Worm (Caenorhabditis elegans) whole organism, L2 larva: ENCODE measurements around the gene ndg-4.

ENCODE experiments used
- C34F6.9 ChIP-seq: fragments of 150-350 bp; optimal IDR thresholded peaks from 2 replicates; lab custom pipeline; 2014; ENCODE audit warnings: missing biosample characterization, missing genetic modification characterization
- F13H6.1 ChIP-seq: sonication (generic microtip); optimal IDR thresholded peaks from 2 replicates; lab custom pipeline; 2016; ENCODE audit warnings: missing genetic modification characterization, missing compliant biosample characterization
- R02D3.7 ChIP-seq: fragments of 150-350 bp; optimal IDR thresholded peaks from 2 replicates; lab custom pipeline; 2014; ENCODE audit warnings: missing biosample characterization, missing genetic modification characterization
- alr-1 ChIP-seq: fragments of 150-350 bp; optimal IDR thresholded peaks from 2 replicates; lab custom pipeline; 2014; ENCODE audit warnings: missing biosample characterization, missing genetic modification characterization
- aly-2 ChIP-seq: fragments of 150-350 bp; optimal IDR thresholded peaks from 2 replicates; lab custom pipeline; 2014; ENCODE audit warnings: missing biosample characterization, missing genetic modification characterization
- ama-1 ChIP-seq: fragments of 150-350 bp; optimal IDR thresholded peaks from 2 replicates; lab custom pipeline; 2018; ENCODE audit warnings: inconsistent platforms
- blmp-1 ChIP-seq: sonication (generic microtip); optimal IDR thresholded peaks from 2 replicates; lab custom pipeline; 2017; ENCODE audit warnings: missing genetic modification characterization, mild to moderate bottlenecking, missing compliant biosample characterization, antibody characterized with exemption, moderate library complexity; ENCODE audit not compliant: insufficient read depth
- ceh-82 ChIP-seq: fragments of 150-350 bp; optimal IDR thresholded peaks from 2 replicates; lab custom pipeline; 2014; ENCODE audit warnings: missing biosample characterization, missing genetic modification characterization
- crh-2 ChIP-seq: sonication (generic microtip); optimal IDR thresholded peaks from 2 replicates; lab custom pipeline; 2017; ENCODE audit warnings: missing biosample characterization, missing genetic modification characterization
- egl-27 ChIP-seq: sonication (generic microtip); optimal IDR thresholded peaks from 3 replicates; lab custom pipeline; 2017; ENCODE audit warnings: missing biosample characterization, missing genetic modification reagents, missing genetic modification characterization
- elt-3 ChIP-seq: sonication (generic microtip); optimal IDR thresholded peaks from 2 replicates; lab custom pipeline; 2017; ENCODE audit warnings: missing biosample characterization, missing genetic modification characterization
- fos-1 ChIP-seq: fragments of 150-350 bp; optimal IDR thresholded peaks from 2 replicates; lab custom pipeline; 2014; ENCODE audit warnings: missing biosample characterization, missing genetic modification characterization
- gmeb-1 ChIP-seq: fragments of 150-350 bp; optimal IDR thresholded peaks from 2 replicates; lab custom pipeline; 2014; ENCODE audit warnings: missing biosample characterization, missing genetic modification characterization
- lin-13 ChIP-seq: fragments of 150-350 bp; optimal IDR thresholded peaks from 2 replicates; lab custom pipeline; 2014; ENCODE audit warnings: missing biosample characterization, missing genetic modification reagents, missing genetic modification characterization
- lsy-2 ChIP-seq, 2 experiments: fragments of 150-350 bp in 1 of 2; sonication (generic microtip) in 1 of 2; optimal IDR thresholded peaks; 2 replicates each; lab custom pipeline; 2014 to 2017; ENCODE audit warnings: missing biosample characterization in 2 of 2, missing genetic modification characterization in 2 of 2
- mbf-1 ChIP-seq: sonication (generic microtip); optimal IDR thresholded peaks from 2 replicates; lab custom pipeline; 2017; ENCODE audit warnings: missing biosample characterization, missing genetic modification characterization
- mdl-1 ChIP-seq, 2 experiments: fragments of 150-350 bp in 1 of 2; sonication (generic microtip) in 1 of 2; optimal IDR thresholded peaks; 2 replicates each; lab custom pipeline; 2017; ENCODE audit warnings: missing biosample characterization in 2 of 2, missing genetic modification characterization in 2 of 2
- nhr-10 ChIP-seq: sonication (generic microtip); optimal IDR thresholded peaks from 2 replicates; lab custom pipeline; 2017; ENCODE audit warnings: missing biosample characterization, missing genetic modification characterization
- nhr-12 ChIP-seq: fragments of 150-350 bp; optimal IDR thresholded peaks from 2 replicates; lab custom pipeline; 2014; ENCODE audit warnings: missing biosample characterization, missing genetic modification characterization
- nhr-129 ChIP-seq: fragments of 150-350 bp; optimal IDR thresholded peaks from 2 replicates; lab custom pipeline; 2014; ENCODE audit warnings: missing biosample characterization, missing genetic modification characterization
- nhr-21 ChIP-seq: fragments of 150-350 bp; optimal IDR thresholded peaks from 2 replicates; lab custom pipeline; 2014; ENCODE audit warnings: missing biosample characterization, missing genetic modification characterization
- nhr-23 ChIP-seq: fragments of 150-350 bp; optimal IDR thresholded peaks from 2 replicates; lab custom pipeline; 2014; ENCODE audit warnings: missing biosample characterization, missing genetic modification reagents, missing genetic modification characterization
- nhr-6 ChIP-seq: fragments of 150-350 bp; optimal IDR thresholded peaks from 2 replicates; lab custom pipeline; 2014; ENCODE audit warnings: missing biosample characterization, missing genetic modification characterization
- peb-1 ChIP-seq: fragments of 150-350 bp; optimal IDR thresholded peaks from 2 replicates; lab custom pipeline; 2014; ENCODE audit warnings: missing biosample characterization, missing genetic modification characterization
- skn-1 ChIP-seq: sonication (generic microtip); optimal IDR thresholded peaks from 2 replicates; lab custom pipeline; 2017; ENCODE audit warnings: missing biosample characterization, missing genetic modification characterization
- sma-3 ChIP-seq: sonication (generic microtip); optimal IDR thresholded peaks from 2 replicates; lab custom pipeline; 2016; ENCODE audit warnings: missing genetic modification reagents, missing genetic modification characterization, missing compliant biosample characterization
- sma-9 ChIP-seq, 2 experiments: fragments of 150-350 bp in 1 of 2; sonication (generic microtip) in 1 of 2; optimal IDR thresholded peaks; 2 replicates each; lab custom pipeline; 2014 to 2016; ENCODE audit warnings: missing genetic modification characterization in 2 of 2, mild to moderate bottlenecking in 1 of 2, missing biosample characterization in 1 of 2, missing compliant biosample characterization in 1 of 2, missing genetic modification reagents in 1 of 2, moderate library complexity in 1 of 2
- snpc-4 ChIP-seq: fragments of 150-350 bp; optimal IDR thresholded peaks from 2 replicates; lab custom pipeline; 2014; ENCODE audit warnings: missing biosample characterization, missing genetic modification characterization
- unc-55 ChIP-seq: fragments of 150-350 bp; sonication (generic microtip); optimal IDR thresholded peaks from 3 replicates; lab custom pipeline; 2014; ENCODE audit warnings: missing biosample characterization, missing genetic modification reagents, missing genetic modification characterization
- ztf-11 ChIP-seq: sonication (generic microtip); optimal IDR thresholded peaks from 2 replicates; lab custom pipeline; 2017; ENCODE audit warnings: missing biosample characterization, missing genetic modification characterization
- ztf-4 ChIP-seq: fragments of 150-350 bp; optimal IDR thresholded peaks from 2 replicates; lab custom pipeline; 2014; ENCODE audit warnings: missing biosample characterization, missing genetic modification characterization

The ndg-4 gene

DNA sequence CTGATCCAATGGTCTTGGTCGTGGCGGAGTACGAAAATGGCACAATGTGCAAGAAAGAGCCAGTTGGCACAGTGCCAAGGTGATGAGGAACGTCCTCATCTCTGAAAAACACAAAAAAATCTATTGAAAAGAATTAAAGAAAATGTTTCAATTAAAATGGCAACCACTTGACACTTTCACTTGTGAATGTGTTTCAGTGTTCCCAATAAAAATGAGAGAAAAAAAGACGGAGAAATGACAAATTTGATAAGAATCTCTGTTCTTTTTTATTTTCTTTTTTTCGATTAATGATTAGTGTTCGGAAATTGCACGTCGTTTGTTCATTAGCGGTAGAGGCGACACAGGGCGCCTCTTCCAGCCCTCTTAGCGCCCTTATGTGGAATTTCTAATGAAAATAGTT, at the start of gene ndg-4:
Gene ndg-4 (minus strand): TSS at position 101 of the 400 bp plus-strand sequence.
- TF ChIP-seq snpc-4 (tag; lab: Kevin White, UChicago) (no peak), egl-27 (tag; lab: Kevin White, UChicago) (no peak), aly-2 (tag; lab: Kevin White, UChicago) (no peak), sma-3 (no peak), ceh-82 (tag; lab: Kevin White, UChicago) (no peak), nhr-21 (tag; lab: Kevin White, UChicago) (no peak), blmp-1 (tag; lab: Kevin White, UChicago) (peak; percentile 27)

ce11 chrIII:4515173-4515572, 48.0 kb upstream of the ndg-4 start:
- TF ChIP-seq nhr-6, result no peak
- no peak for TF ChIP-seq lsy-2 (tag; optimal IDR thresholded peaks at IDR 0.05; lab: Kevin White, UChicago)
- no peak for TF ChIP-seq aly-2 (tag; lab: Kevin White, UChicago)
- no peak for TF ChIP-seq nhr-21 (tag; lab: Kevin White, UChicago)

ce11 chrIII:4513926-4514325, 46.7 kb upstream of the ndg-4 start:
- TF ChIP-seq mdl-1 (tag; optimal IDR thresholded peaks at IDR 0.05; lab: Kevin White, UChicago), result peak in 1 of 2 experiments; percentile 4
- TF ChIP-seq F13H6.1 (tag; lab: Kevin White, UChicago), result peak; percentile 71
- TF ChIP-seq ztf-4 (tag; lab: Kevin White, UChicago), result no peak
- peak; percentile 31 for TF ChIP-seq unc-55 (GFP tag; lab: Kevin White, UChicago)
- TF ChIP-seq C34F6.9 (tag; lab: Kevin White, UChicago), result peak; percentile 33
- TF ChIP-seq nhr-129 (tag; lab: Kevin White, UChicago), result peak; percentile 48
- TF ChIP-seq lsy-2 (tag; optimal IDR thresholded peaks at IDR 0.05; lab: Kevin White, UChicago), result peak in 1 of 2 experiments; percentile 18
- TF ChIP-seq nhr-12 (tag; lab: Kevin White, UChicago), result no peak

DNA sequence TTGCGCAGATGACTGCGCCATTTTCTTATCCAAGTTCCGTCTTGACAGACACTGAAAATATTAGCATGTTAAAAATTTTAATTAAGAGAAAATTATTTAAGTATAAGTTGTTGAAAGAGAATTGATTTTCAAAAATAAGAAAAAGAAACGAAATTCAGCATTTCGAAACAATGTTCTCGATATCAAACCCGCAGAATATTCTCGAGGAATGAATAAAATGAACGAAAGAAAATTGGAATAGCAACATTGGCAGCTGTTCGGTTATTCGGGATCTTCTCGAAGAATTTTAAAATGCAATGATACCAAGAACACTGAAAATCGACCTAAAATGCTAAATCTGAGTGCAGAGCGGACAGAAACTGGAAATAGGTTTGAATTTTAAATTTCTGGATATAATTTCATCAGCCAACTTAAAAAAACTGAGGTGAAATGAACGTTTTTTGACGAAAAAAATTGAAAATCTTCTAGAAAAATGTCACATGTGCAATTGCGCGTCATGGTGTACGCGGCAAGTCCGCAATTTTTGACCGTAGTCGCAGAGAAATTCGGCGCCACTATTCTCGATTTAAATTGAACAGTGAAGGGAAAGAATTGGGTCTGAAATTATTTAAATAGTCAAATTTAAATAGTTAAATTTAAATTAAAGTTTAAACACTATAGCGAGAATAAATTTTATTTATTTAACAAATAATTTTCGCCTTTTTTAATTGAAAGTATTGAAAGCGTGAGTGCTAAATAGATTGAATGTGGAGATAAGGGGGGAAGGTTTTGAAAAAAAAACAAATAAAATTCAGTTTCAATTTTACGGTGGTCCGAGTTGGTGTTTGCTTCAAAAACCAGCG, 41.1 kb upstream of the ndg-4 start, which contains the start of the genes cct-5 and F25F2.1:
Gene cct-5 (minus strand): TSS at position 51 of the 842 bp plus-strand sequence.
Gene F25F2.1 (plus strand): TSS at position 792 of the 842 bp plus-strand sequence.
- TF ChIP-seq unc-55 (GFP tag; lab: Kevin White, UChicago) (peak; percentile 76), skn-1 (tag; lab: Kevin White, UChicago) (no peak), ama-1 (lab: Kevin White, UChicago) (peak; percentile 37), nhr-129 (tag; lab: Kevin White, UChicago) (peak; percentile 57), fos-1 (tag; lab: Kevin White, UChicago) (peak; percentile 23), R02D3.7 (tag; lab: Kevin White, UChicago) (no peak), sma-3 (peak; percentile 36), snpc-4 (tag; lab: Kevin White, UChicago) (peak; percentile 23), peb-1 (tag; lab: Kevin White, UChicago) (no peak), blmp-1 (tag; lab: Kevin White, UChicago) (no peak), gmeb-1 (tag; lab: Kevin White, UChicago) (peak; percentile 76), mbf-1 (tag; lab: Kevin White, UChicago) (no peak), elt-3 (tag; lab: Kevin White, UChicago) (no peak), alr-1 (tag; lab: Kevin White, UChicago) (no peak), F13H6.1 (tag; lab: Kevin White, UChicago) (peak; percentile 19), lin-13 (GFP tag; lab: Kevin White, UChicago) (peak; percentile 51), ztf-11 (tag; lab: Kevin White, UChicago) (no peak), sma-9 (GFP tag; optimal IDR thresholded peaks at IDR 0.05; lab: Kevin White, UChicago) (peak; percentile 49), sma-9 (tag; optimal IDR thresholded peaks at IDR 0.05; lab: Kevin White, UChicago) (no peak), nhr-23 (tag; lab: Kevin White, UChicago) (no peak), lsy-2 (tag; optimal IDR thresholded peaks at IDR 0.05; lab: Kevin White, UChicago) (peak; percentile 61 to 95), nhr-10 (tag; lab: Kevin White, UChicago) (no peak), C34F6.9 (tag; lab: Kevin White, UChicago) (peak; percentile 76), crh-2 (tag; lab: Kevin White, UChicago) (peak; percentile 71), nhr-12 (tag; lab: Kevin White, UChicago) (no peak)
